Worm (Caenorhabditis elegans): Measurements from ENCODE around the gene unc-64.
A peak's percentile ranks its signal among the peaks of the same experiment; 100 is the strongest.

Gene unc-64

ce11 chrIII:13277881-13278500, 933 bp downstream of the unc-64 start:
- TF ChIP-seq pag-3 (tag; optimal IDR thresholded peaks at IDR 0.05; ENCODE audit: borderline replicate concordance, insufficient read depth) (no peak), mep-1 (tag; optimal IDR thresholded peaks at IDR 0.05) (no peak), zip-4 (GFP tag; optimal IDR thresholded peaks at IDR 0.05) (peak; percentile 59), lsy-2 (tag; optimal IDR thresholded peaks at IDR 0.05) (peak in 1 of 2 experiments; percentile 29), fkh-10 (GFP tag; optimal IDR thresholded peaks at IDR 0.05) (peak; percentile 38), unc-86 (tag; optimal IDR thresholded peaks at IDR 0.05) (peak; percentile 36), ceh-82 (tag; optimal IDR thresholded peaks at IDR 0.05) (peak in 1 of 3 experiments; percentile 24), lin-14 (GFP tag; optimal IDR thresholded peaks at IDR 0.05) (peak; percentile 62), nhr-71 (tag; optimal IDR thresholded peaks at IDR 0.05) (peak; percentile 3)

- TF ChIP-seq efl-1 (optimal IDR thresholded peaks at IDR 0.05) (no peak), efl-1 (GFP tag; optimal IDR thresholded peaks at IDR 0.05 in 1 of 2) (peak in 1 of 2 experiments; percentile 16), unc-86 (tag; optimal IDR thresholded peaks at IDR 0.05) (no peak), fkh-4 (tag; optimal IDR thresholded peaks at IDR 0.05; ENCODE audit: borderline replicate concordance) (no peak), dsc-1 (tag; optimal IDR thresholded peaks at IDR 0.05) (no peak), grh-1 (GFP tag; IDR thresholded peaks at IDR 0.05) (0 out of 2 replicates have a peak, but pooled peaks have one; percentile 17)
These were observed 8.4 kb downstream of the unc-64 start, which contains the start of gene F56A8.8 for ce11 chrIII:13285421-13285820. Gene F56A8.8 (plus strand): TSS chrIII:13285721.

DNA sequence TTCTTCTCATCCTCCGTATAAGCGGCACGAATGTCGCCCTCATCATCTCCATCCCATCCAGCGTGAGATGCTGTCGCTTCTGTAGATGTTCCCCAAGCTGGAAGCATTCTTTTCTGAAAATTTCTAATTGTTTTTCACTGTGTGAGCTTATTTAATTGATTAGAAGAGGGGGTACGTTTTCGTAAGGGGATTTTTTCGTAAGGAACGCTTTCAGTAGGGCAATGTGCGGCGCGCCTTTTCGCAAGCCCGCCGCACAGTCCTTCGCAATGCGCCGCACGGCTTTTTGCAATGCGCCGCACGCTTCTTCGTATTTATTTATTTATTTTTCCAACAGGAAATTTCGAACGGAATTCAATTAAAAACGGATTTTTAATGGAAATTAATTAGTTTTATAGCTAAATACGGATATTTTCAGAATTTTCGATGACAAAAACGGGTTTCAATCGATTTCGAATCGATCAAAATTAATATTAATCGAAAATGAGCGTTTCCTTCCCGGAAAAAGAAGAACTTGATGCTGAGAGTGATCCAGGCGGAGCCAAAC, 16.0 kb downstream of the unc-64 start, which contains the start of gene set-25:
Gene set-25, minus strand, starts transcription at position 120 of the 544 bp plus-strand sequence.
- TF ChIP-seq dsc-1 (tag; optimal IDR thresholded peaks at IDR 0.05) (peak; percentile 4), nhr-47 (tag; optimal IDR thresholded peaks at IDR 0.05) (peak; percentile 14), ceh-88 (GFP tag; IDR thresholded peaks at IDR 0.05) (0 out of 2 replicates have a peak, but pooled peaks have one; percentile 34), lin-14 (GFP tag; optimal IDR thresholded peaks at IDR 0.05) (peak; percentile 26), snu-23 (GFP tag; optimal IDR thresholded peaks at IDR 0.05) (peak; percentile 9), nhr-19 (GFP tag; conservative IDR thresholded peaks at IDR 0.05) (peak; percentile 36), dpl-1 (GFP tag; optimal IDR thresholded peaks at IDR 0.05) (peak in 1 of 3 experiments; percentile 31), efl-1 (optimal IDR thresholded peaks at IDR 0.05) (peak in 1 of 2 experiments; percentile 23), efl-1 (GFP tag; optimal IDR thresholded peaks at IDR 0.05 in 1 of 2) (peak in 1 of 2 experiments; percentile 63), lsy-2 (tag; optimal IDR thresholded peaks at IDR 0.05) (peak in 1 of 2 experiments; percentile 23), nhr-71 (tag; optimal IDR thresholded peaks at IDR 0.05) (peak; percentile 44), nhr-85 (tag) (peak; percentile 38)

ce11 chrIII:13296289-13296874, 19.3 kb downstream of the unc-64 start, which contains the start of gene npp-18:
Gene npp-18 (plus strand): TSS chrIII:13296853.
- TF ChIP-seq egl-13 (tag; optimal IDR thresholded peaks at IDR 0.05), result peak; percentile 51
- TF ChIP-seq blmp-1 (tag; optimal IDR thresholded peaks at IDR 0.05), result peak; percentile 33
- peak; percentile 74 to 87 for TF ChIP-seq efl-1 (optimal IDR thresholded peaks at IDR 0.05)
- peak; percentile 87 to 98 for TF ChIP-seq efl-1 (GFP tag; optimal IDR thresholded peaks at IDR 0.05 in 1 of 2)
- TF ChIP-seq lsy-2 (tag; optimal IDR thresholded peaks at IDR 0.05), result peak; percentile 81 to 82
- peak; percentile 84 for TF ChIP-seq nhr-47 (tag; optimal IDR thresholded peaks at IDR 0.05)
- TF ChIP-seq dpl-1 (GFP tag; optimal IDR thresholded peaks at IDR 0.05), result peak; percentile 77 to 89 (median 85)
- peak; percentile 26 for TF ChIP-seq ztf-4 (tag; optimal IDR thresholded peaks at IDR 0.05)
- peak; percentile 72 for TF ChIP-seq swsn-7 (tag; optimal IDR thresholded peaks at IDR 0.05)
- TF ChIP-seq xbp-1 (tag; optimal IDR thresholded peaks at IDR 0.05), result peak; percentile 73
- TF ChIP-seq mab-9 (GFP tag; IDR thresholded peaks at IDR 0.05), result 0 out of 2 replicates have a peak, but pooled peaks have one; percentile 55
- peak; percentile 72 for TF ChIP-seq mep-1 (tag; optimal IDR thresholded peaks at IDR 0.05)
- peak; percentile 52 for TF ChIP-seq skn-1 (tag; optimal IDR thresholded peaks at IDR 0.05)
- peak; percentile 72 for TF ChIP-seq irx-1 (tag; optimal IDR thresholded peaks at IDR 0.05)
- TF ChIP-seq zip-4 (GFP tag; optimal IDR thresholded peaks at IDR 0.05), result peak; percentile 32
- TF ChIP-seq nhr-19 (GFP tag; conservative IDR thresholded peaks at IDR 0.05), result peak; percentile 84
- peak; percentile 81 for TF ChIP-seq nhr-71 (tag; optimal IDR thresholded peaks at IDR 0.05)
- peak; percentile 76 for TF ChIP-seq isw-1 (GFP tag; IDR thresholded peaks at IDR 0.05)
- peak; percentile 77 for TF ChIP-seq rnt-1 (tag; optimal IDR thresholded peaks at IDR 0.05)
- TF ChIP-seq nhr-90 (tag; optimal IDR thresholded peaks at IDR 0.05; ENCODE audit: poor library complexity), result peak; percentile 65
- peak; percentile 91 for TF ChIP-seq nhr-85 (tag)
- TF ChIP-seq lin-35 (GFP tag; optimal IDR thresholded peaks at IDR 0.05), result peak; percentile 86 to 89
- TF ChIP-seq dsc-1 (tag; optimal IDR thresholded peaks at IDR 0.05), result peak; percentile 70
- peak; percentile 68 for TF ChIP-seq nhr-20 (tag; optimal IDR thresholded peaks at IDR 0.05)
- TF ChIP-seq unc-98 (GFP tag; IDR thresholded peaks at IDR 0.05), result peak; percentile 41; the same call in 1 of the 2 replicates
- peak; percentile 69 for TF ChIP-seq tbx-2 (tag; optimal IDR thresholded peaks at IDR 0.05)
- peak in 1 of 2 experiments; percentile 34 for TF ChIP-seq ztf-11 (tag; optimal IDR thresholded peaks at IDR 0.05)
- TF ChIP-seq fkh-8 (tag; optimal IDR thresholded peaks at IDR 0.05), result peak; percentile 53
- peak; percentile 63 for TF ChIP-seq unc-86 (tag; optimal IDR thresholded peaks at IDR 0.05)
- peak; percentile 82 for TF ChIP-seq snu-23 (GFP tag; optimal IDR thresholded peaks at IDR 0.05)
- peak; percentile 5 for TF ChIP-seq efl-3 (GFP tag; optimal IDR thresholded peaks at IDR 0.05)
- peak; percentile 80 for TF ChIP-seq lin-15B (tag; optimal IDR thresholded peaks at IDR 0.05)
